Worm (Caenorhabditis elegans): ENCODE measurements around the gene Y41D4A.1.

- no peak for TF ChIP-seq unc-39 (tag; optimal IDR thresholded peaks at IDR 0.05)
- TF ChIP-seq blmp-1 (tag; optimal IDR thresholded peaks at IDR 0.05; ENCODE audit: insufficient read depth): no peak
- no peak for TF ChIP-seq nhr-237 (tag; optimal IDR thresholded peaks at IDR 0.05)
- TF ChIP-seq fos-1 (tag; optimal IDR thresholded peaks at IDR 0.05): no peak
- no peak for TF ChIP-seq ceh-82 (tag; optimal IDR thresholded peaks at IDR 0.05)
- TF ChIP-seq lin-13 (GFP tag; optimal IDR thresholded peaks at IDR 0.05): no peak
- TF ChIP-seq ama-1 (optimal IDR thresholded peaks at IDR 0.05): no peak
- TF ChIP-seq mdl-1 (tag; optimal IDR thresholded peaks at IDR 0.05): no peak
- no peak for TF ChIP-seq skn-1 (tag; optimal IDR thresholded peaks at IDR 0.05)
- TF ChIP-seq lsy-2 (tag; optimal IDR thresholded peaks at IDR 0.05): no peak
- TF ChIP-seq ZK546.5 (tag; optimal IDR thresholded peaks at IDR 0.05): no peak
- TF ChIP-seq alr-1 (tag; optimal IDR thresholded peaks at IDR 0.05): no peak
- no peak for TF ChIP-seq dmd-4 (tag; optimal IDR thresholded peaks at IDR 0.05)
- TF ChIP-seq elt-1 (tag; optimal IDR thresholded peaks at IDR 0.05): no peak
Measured at ce11 chrIV:1727538-1728072, 44.3 kb upstream of the Y41D4A.1 start.

Measured in whole organism, L2 larva.